Worm (Caenorhabditis elegans) whole organism, L2 larva: Measurements from ENCODE around the gene clec-196.

ENCODE experiments used
- C34F6.9 ChIP-seq: fragments of 150-350 bp; optimal IDR thresholded peaks from 2 replicates; lab custom pipeline; 2014; ENCODE audit warnings: missing biosample characterization, missing genetic modification characterization
- F13H6.1 ChIP-seq: sonication (generic microtip); optimal IDR thresholded peaks from 2 replicates; lab custom pipeline; 2016; ENCODE audit warnings: missing genetic modification characterization, missing compliant biosample characterization
- alr-1 ChIP-seq: fragments of 150-350 bp; optimal IDR thresholded peaks from 2 replicates; lab custom pipeline; 2014; ENCODE audit warnings: missing biosample characterization, missing genetic modification characterization
- ama-1 ChIP-seq: fragments of 150-350 bp; optimal IDR thresholded peaks from 2 replicates; lab custom pipeline; 2018; ENCODE audit warnings: inconsistent platforms
- egl-27 ChIP-seq: sonication (generic microtip); optimal IDR thresholded peaks from 3 replicates; lab custom pipeline; 2017; ENCODE audit warnings: missing biosample characterization, missing genetic modification reagents, missing genetic modification characterization
- elt-1 ChIP-seq: fragments of 150-350 bp; optimal IDR thresholded peaks from 2 replicates; lab custom pipeline; 2014; ENCODE audit warnings: missing biosample characterization, missing genetic modification characterization
- fos-1 ChIP-seq: fragments of 150-350 bp; optimal IDR thresholded peaks from 2 replicates; lab custom pipeline; 2014; ENCODE audit warnings: missing biosample characterization, missing genetic modification characterization
- lin-39 ChIP-seq: fragments of 150-350 bp; optimal IDR thresholded peaks from 2 replicates; lab custom pipeline; 2014; ENCODE audit warnings: missing biosample characterization, missing genetic modification reagents, missing genetic modification characterization
- nhr-11 ChIP-seq: fragments of 150-350 bp; optimal IDR thresholded peaks from 2 replicates; lab custom pipeline; 2014; ENCODE audit warnings: missing biosample characterization, missing genetic modification characterization
- nhr-237 ChIP-seq: fragments of 150-350 bp; optimal IDR thresholded peaks from 2 replicates; lab custom pipeline; 2014; ENCODE audit warnings: missing biosample characterization, missing genetic modification characterization
- unc-62 ChIP-seq: fragments of 150-350 bp; optimal IDR thresholded peaks from 2 replicates; lab custom pipeline; 2014; ENCODE audit warnings: missing biosample characterization, missing genetic modification reagents, missing genetic modification characterization

- no peak for TF ChIP-seq C34F6.9
- TF ChIP-seq lin-39 (tag; lab: Kevin White, UChicago), result no peak
- no peak for TF ChIP-seq nhr-11 (tag; lab: Kevin White, UChicago)
- no peak for TF ChIP-seq ama-1 (lab: Kevin White, UChicago)
- no peak for TF ChIP-seq fos-1 (tag; lab: Kevin White, UChicago)
- no peak for TF ChIP-seq nhr-237 (tag; lab: Kevin White, UChicago)
- no peak for TF ChIP-seq F13H6.1 (tag; lab: Kevin White, UChicago)
- TF ChIP-seq elt-1 (tag; lab: Kevin White, UChicago), result no peak
- TF ChIP-seq egl-27 (tag; lab: Kevin White, UChicago), result no peak
- no peak for TF ChIP-seq alr-1
- TF ChIP-seq unc-62 (GFP tag; lab: Kevin White, UChicago), result no peak
Observed at ce11 chrIV:17232899-17233298, 43.9 kb upstream of the clec-196 start.
